Worm (Caenorhabditis elegans): ENCODE results near the gene gbf-1.

DNA sequence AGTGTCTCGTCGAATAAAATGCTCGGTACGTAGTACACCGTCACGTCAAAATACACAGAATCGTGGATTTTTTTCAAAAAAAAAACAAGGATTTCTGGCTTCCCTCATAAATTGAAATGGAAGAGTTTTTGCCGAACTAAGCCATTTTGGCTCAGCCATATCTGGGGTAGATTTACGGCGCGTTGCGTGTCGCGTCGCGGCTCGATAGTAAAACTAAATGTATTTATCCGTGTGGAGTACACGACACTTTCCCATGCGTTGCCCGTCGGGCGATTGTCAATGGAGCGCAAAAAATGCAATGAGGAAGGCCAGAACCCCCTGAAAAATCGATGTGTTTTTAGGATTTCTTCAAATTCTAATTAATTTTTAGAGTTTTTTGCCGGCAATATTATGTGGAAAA is 23.2 kb downstream of the gbf-1 start:
- TF ChIP-seq pqm-1 (tag; optimal IDR thresholded peaks at IDR 0.05) (no peak), rnt-1 (tag; optimal IDR thresholded peaks at IDR 0.05) (no peak), nhr-11 (tag; optimal IDR thresholded peaks at IDR 0.05) (no peak), fkh-6 (tag; optimal IDR thresholded peaks at IDR 0.05) (no peak), tbx-2 (tag; optimal IDR thresholded peaks at IDR 0.05) (no peak), C08G9.2 (tag; optimal IDR thresholded peaks at IDR 0.05) (no peak), sdc-2 (tag; optimal IDR thresholded peaks at IDR 0.05) (no peak), unc-55 (GFP tag; optimal IDR thresholded peaks at IDR 0.05) (no peak), ama-1 (optimal IDR thresholded peaks at IDR 0.05) (no peak), lin-11 (tag; optimal IDR thresholded peaks at IDR 0.05) (no peak), unc-86 (tag; optimal IDR thresholded peaks at IDR 0.05) (no peak), gmeb-2 (tag; optimal IDR thresholded peaks at IDR 0.05) (no peak), ceh-9 (tag; optimal IDR thresholded peaks at IDR 0.05) (no peak)
